Fruit fly (Drosophila melanogaster): ENCODE data around the gene CG9123.

The CG9123 gene

dm6 chrX:15308456-15308954 is 33.4 kb downstream of the CG9123 start:
- TF ChIP-seq CTCF (optimal IDR thresholded peaks at IDR 0.05) (no peak), CG8478 (optimal IDR thresholded peaks at IDR 0.05) (no peak)

DNA sequence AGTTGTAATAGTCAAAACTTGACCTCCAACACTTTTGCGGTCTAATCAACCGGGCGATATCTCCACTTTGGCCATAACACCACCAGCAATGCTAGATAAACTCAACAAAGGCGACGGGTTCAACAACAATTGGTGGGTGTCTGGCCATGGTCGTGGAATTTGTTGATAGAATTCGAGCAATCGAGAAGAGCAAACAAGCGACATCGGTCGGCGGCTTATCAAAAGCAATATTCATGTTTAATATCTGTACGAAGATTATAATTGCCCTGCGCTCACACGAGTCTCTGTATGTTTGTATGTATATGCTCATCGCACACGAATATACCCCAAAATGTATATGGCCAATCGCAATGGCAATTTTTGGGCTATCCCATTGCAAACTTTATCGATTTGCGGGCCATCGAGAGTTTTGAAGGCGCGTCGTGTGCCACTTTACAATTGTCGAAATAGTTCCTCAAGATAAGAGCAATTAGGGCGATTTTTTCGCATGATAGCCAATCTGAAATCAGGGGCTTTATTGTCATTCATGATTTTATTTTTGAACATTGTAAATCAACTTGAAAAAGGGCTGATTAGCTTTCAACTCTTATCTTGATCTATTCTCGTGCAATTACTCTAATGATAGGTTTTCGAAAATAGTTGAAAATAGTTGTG is 34.3 kb downstream of the CG9123 start:
- no peak for TF ChIP-seq CG8478 (optimal IDR thresholded peaks at IDR 0.05)
- no peak for TF ChIP-seq CTCF (optimal IDR thresholded peaks at IDR 0.05)

- no peak for TF ChIP-seq CTCF (optimal IDR thresholded peaks at IDR 0.05)
- no peak for TF ChIP-seq CG8478 (optimal IDR thresholded peaks at IDR 0.05)
These were observed 35.7 kb downstream of the CG9123 start for dm6 chrX:15305975-15306909.

DNA sequence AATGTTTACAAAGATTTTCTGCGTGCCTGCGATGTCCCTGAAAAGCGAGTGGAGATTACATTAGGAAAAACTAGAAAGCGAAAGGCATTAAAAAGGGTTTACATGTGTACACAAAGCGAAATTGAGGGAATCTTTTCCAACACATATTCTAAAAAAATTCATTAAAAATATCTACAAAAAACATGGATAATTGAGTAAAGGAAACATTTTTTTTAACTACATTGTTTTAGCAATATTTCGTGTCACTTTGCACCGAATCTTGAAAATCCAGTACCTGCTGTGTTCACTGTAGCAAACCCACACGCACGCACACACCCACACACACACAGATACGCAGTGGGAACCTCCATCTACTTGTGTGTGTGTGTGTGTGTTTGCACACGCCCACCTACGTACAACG is 37.7 kb downstream of the CG9123 start:
- no peak for TF ChIP-seq CTCF (optimal IDR thresholded peaks at IDR 0.05)
- TF ChIP-seq CG8478 (optimal IDR thresholded peaks at IDR 0.05): no peak

DNA sequence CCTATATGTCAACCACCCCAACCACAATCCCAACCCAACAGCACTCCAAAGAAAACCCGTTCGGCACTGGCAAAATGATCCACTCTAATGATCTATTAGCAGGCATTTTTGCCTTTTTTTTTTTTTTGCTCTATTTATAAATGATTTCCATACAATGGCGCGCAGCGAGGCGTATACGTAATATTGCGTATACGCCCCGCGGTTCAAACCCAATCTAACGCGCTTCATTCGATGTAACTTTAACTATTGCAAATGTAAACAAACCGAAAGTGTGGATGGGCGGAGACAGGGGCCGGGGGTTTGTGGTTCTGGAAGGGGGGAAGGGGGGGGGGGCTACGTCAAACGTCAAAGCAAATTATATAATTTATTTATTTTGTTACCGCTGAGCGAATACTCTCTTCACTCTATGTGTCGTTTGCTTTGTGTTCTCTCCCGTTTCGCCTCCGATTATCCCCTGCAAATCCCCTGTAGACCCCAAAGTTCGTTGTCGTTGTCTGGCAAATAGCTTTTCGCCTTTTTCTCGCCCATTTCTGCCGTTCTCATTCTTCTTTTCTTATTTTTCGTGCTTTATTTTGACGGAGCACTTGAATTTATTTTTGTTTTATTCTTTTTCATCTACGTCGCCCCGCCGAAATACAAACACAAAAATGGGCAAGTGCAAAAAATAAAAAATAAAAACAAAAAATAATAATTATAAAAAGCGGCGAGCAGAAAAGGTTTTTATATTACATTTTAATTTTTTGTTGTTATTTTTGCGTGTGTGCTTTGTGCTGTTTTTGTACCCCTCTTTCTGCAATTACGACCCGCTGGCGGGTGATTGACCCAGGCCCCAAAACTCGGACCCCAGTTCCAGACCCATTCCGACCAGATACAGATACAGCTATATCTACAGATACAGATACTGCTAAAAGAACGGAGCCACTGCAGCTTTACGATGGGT is 38.5 kb downstream of the CG9123 start:
- TF ChIP-seq CTCF (optimal IDR thresholded peaks at IDR 0.05) (no peak), CG8478 (optimal IDR thresholded peaks at IDR 0.05) (no peak)

DNA sequence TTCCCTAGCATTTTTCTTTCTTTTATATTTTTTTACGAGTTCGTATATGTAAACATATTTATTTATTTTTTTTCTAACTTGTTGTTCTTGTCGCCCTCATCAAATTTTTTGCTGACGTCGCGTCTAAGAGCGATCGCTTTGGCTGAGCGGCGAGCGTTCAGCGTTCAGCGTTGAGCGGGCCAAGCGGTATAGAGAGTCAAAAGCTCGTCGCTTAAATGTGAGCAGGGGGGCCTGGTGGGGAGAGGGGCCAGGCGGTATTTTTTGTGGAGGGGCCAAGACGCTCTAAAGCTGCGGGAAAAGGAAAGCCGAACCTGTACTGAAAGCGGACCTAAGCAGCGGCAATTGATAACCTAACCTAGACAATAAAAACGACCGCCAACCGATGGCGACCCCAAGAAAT is 40.7 kb downstream of the CG9123 start:
- TF ChIP-seq CTCF (optimal IDR thresholded peaks at IDR 0.05) (no peak), CG8478 (optimal IDR thresholded peaks at IDR 0.05) (no peak)

- TF ChIP-seq CG8478 (optimal IDR thresholded peaks at IDR 0.05): no peak
- no peak for TF ChIP-seq CTCF (optimal IDR thresholded peaks at IDR 0.05)
These were observed 41.8 kb downstream of the CG9123 start for dm6 chrX:15299927-15300740.

DNA sequence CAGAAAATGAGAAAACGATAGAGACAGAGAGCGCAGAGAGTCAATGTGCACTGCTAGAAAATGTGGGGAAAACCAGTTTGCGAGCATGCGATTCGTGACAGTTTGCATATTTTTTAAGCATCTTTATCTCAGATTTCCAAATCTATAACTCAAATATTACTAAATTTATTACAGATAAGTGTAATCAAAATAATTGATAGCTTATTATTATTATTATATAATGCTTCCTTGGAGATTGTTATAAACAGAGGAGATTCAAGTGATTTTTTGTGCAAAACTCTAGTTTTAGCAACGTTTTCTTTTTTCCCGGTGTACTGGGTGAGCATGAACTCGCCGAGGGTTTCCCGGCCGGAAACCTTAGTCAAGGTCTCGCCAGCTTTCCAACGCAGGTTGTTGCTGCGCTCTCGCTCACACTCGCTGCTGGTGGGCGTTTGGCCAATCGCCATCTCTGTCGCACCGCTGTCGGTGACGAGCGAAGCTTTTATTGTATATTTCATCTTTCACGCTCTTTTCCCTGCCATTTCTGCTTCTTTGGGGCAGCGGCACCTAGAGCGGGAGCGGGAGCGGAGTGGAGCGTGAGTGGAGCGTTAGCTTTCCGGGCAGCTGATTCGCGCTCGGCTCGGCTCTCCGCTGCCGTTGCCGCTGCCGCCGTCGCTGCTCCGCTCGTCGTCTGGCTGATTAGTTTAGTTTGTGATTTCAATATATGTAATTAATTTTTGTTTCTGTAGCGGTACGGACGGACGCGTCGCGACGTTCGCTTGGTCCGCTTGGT is 43.4 kb downstream of the CG9123 start:
- no peak for TF ChIP-seq CG8478 (optimal IDR thresholded peaks at IDR 0.05)
- TF ChIP-seq CTCF (optimal IDR thresholded peaks at IDR 0.05): no peak

- no peak for TF ChIP-seq CG8478 (optimal IDR thresholded peaks at IDR 0.05)
- no peak for TF ChIP-seq CTCF (optimal IDR thresholded peaks at IDR 0.05)
These were observed 44.0 kb downstream of the CG9123 start for dm6 chrX:15297963-15298297.

DNA sequence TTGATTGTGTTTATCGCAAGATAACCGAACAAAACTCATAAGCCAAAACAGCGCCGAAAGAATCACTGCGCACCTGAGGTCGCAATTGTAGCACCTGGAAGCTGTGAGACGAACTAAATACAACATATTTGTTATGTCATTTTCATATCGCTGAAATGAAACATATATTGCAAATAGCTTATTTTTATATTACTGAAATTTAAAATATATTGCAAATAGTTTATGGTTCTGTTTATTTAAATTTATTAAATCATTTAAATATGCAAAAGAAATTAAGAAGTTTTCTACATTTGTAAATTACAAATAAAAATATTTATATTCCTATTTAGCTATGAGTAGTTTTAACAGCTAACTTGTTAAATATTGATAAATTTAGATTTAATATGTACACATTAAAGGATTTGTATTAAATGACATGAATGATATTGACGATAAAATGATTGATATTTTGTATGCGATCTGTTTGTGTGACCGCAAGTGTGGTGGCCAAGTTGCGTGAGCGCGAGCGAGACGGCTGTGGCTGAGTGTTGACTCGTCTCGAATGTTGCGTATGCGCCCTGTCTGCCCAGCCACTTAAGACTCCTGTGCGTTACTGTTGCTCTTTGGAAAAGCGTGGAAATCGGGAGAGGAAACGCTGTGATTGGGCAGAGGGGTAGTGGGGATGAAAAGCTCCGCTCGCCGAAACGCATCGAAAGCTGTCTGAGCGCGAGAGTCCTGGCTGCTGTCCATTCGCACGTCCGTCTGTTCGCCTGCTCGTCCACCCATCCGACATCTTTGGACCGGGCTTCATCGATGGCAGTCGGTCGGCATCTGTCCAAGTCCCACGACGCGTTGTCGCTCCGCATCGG is 44.7 kb downstream of the CG9123 start, which contains the start of gene gce:
Gene gce, plus strand, starts transcription at position 798 of the 848 bp plus-strand sequence.
- TF ChIP-seq CG8478 (optimal IDR thresholded peaks at IDR 0.05): no peak
- TF ChIP-seq CTCF (optimal IDR thresholded peaks at IDR 0.05): no peak

- TF ChIP-seq CG8478 (optimal IDR thresholded peaks at IDR 0.05) (no peak), CTCF (optimal IDR thresholded peaks at IDR 0.05) (peak in 1 of 2 experiments; percentile 31)
These were observed 49.1 kb downstream of the CG9123 start, which contains the start of gene CG5877 for dm6 chrX:15292794-15293193. Gene CG5877, plus strand, starts transcription at chrX:15293031.
